Fruit fly (Drosophila melanogaster): Measurements from ENCODE around the gene Acp95EF.

Gene Acp95EF

DNA sequence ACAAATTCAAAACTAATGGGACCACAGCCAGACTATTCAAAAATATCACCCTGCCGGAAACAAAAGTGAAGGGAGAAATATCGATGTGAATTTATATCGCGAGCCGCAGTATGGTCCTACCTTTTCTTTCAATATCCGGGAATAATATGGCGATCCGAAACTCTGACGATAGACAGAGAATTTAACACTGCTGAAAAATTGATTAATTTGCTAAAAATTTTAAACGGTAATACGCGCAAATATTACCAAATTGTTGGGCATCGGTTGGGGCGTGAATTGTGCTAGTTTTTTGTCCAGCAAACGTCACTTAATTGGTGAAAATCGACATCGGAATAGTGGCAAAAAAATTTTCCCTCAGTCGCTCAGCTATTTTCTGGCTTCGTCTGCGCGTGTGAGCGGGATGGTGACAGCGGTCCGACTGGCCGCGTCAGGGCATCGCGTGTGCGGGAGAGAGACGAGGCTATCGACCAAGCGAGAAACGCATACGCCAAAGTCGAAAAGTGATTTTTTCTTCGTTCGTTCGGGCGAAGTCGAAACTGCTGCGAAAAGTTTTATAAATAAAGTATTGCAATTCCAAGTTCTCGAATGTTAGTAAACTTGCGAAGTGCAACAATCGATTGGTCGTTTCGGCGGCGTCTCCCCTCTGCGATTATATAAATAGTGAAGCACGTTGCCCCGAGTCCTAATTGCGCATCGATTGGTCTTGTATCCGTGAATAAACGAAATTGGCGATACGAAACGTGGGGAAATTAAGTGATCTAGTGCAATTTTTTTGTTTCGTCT lies 1.8 kb downstream of the Acp95EF start, which contains the start of gene mask (continued):
- TF ChIP-seq zf30C (GFP tag; optimal IDR thresholded peaks at IDR 0.05) (no peak), CG7839 (tag; optimal IDR thresholded peaks at IDR 0.05) (peak; percentile 64), CG10366 (GFP tag; IDR thresholded peaks at IDR 0.05) (peak; percentile 76), bigmax (GFP tag; optimal IDR thresholded peaks at IDR 0.05) (peak; percentile 12), lmd (GFP tag; IDR thresholded peaks at IDR 0.05) (peak; percentile 58), gcm (GFP tag; optimal IDR thresholded peaks at IDR 0.05) (peak; percentile 42), yki (optimal IDR thresholded peaks at IDR 0.05) (no peak), CG7786 (GFP tag; optimal IDR thresholded peaks at IDR 0.05) (peak; percentile 18), vvl (GFP tag; IDR thresholded peaks at IDR 0.05) (peak; percentile 81), CG43689 (GFP tag; IDR thresholded peaks at IDR 0.05) (peak; percentile 48; the same call in 1 of the 2 replicates), CG10654 (GFP tag; optimal IDR thresholded peaks at IDR 0.05) (peak; percentile 75), ATbp (GFP tag; optimal IDR thresholded peaks at IDR 0.05) (peak; percentile 54), bab2 (GFP tag; optimal IDR thresholded peaks at IDR 0.05) (peak; percentile 50), repo (GFP tag; optimal IDR thresholded peaks at IDR 0.05) (peak; percentile 73), MBD-R2 (GFP tag; IDR thresholded peaks at IDR 0.05) (no peak), CG4282 (GFP tag; optimal IDR thresholded peaks at IDR 0.05) (peak; percentile 36), bsh (GFP tag; optimal IDR thresholded peaks at IDR 0.05) (peak; percentile 21 to 54), CG3726 (GFP tag; IDR thresholded peaks at IDR 0.05) (peak; percentile 65; the same call in 1 of the 3 replicates), gsb-n (tag; optimal IDR thresholded peaks at IDR 0.05) (peak; percentile 41), jing (GFP tag; optimal IDR thresholded peaks at IDR 0.05) (no peak), cad (GFP tag; optimal IDR thresholded peaks at IDR 0.05) (no peak), CG42726 (GFP tag; IDR thresholded peaks at IDR 0.05; ENCODE audit: partially characterized antibody) (peak; percentile 33; the same call in 1 of the 2 replicates), otp (GFP tag; IDR thresholded peaks at IDR 0.05) (peak; percentile 91), Hr39 (optimal IDR thresholded peaks at IDR 0.05) (no peak), Xbp1 (GFP tag; optimal IDR thresholded peaks at IDR 0.05) (peak; percentile 74), sens-2 (GFP tag; IDR thresholded peaks at IDR 0.05) (peak; percentile 86), btn (GFP tag; optimal IDR thresholded peaks at IDR 0.05) (peak; percentile 51), Atf6 (GFP tag; IDR thresholded peaks at IDR 0.05) (no peak; the same call in 1 of the 2 replicates), knrl (GFP tag; IDR thresholded peaks at IDR 0.05; ENCODE audit: partially characterized antibody) (no peak), fd102C (GFP tag; optimal IDR thresholded peaks at IDR 0.05) (peak; percentile 50), CG2889 (GFP tag; IDR thresholded peaks at IDR 0.05) (peak; percentile 50; the same call in 2 of the 3 replicates), kay (GFP tag; optimal IDR thresholded peaks at IDR 0.05) (peak; percentile 16), CG3065 (GFP tag; optimal IDR thresholded peaks at IDR 0.05) (peak; percentile 71), CG6254 (GFP tag; optimal IDR thresholded peaks at IDR 0.05) (peak; percentile 44), zen (tag; optimal IDR thresholded peaks at IDR 0.05) (peak; percentile 37), phol (tag; optimal IDR thresholded peaks at IDR 0.05) (peak; percentile 98), Aef1 (GFP tag; IDR thresholded peaks at IDR 0.05) (peak; percentile 69), Jarid2 (GFP tag; optimal IDR thresholded peaks at IDR 0.05) (peak; percentile 51), Poxn (GFP tag; IDR thresholded peaks at IDR 0.05) (no peak), Doc3 (GFP tag; IDR thresholded peaks at IDR 0.05; ENCODE audit: partially characterized antibody) (no peak), chif (GFP tag; optimal IDR thresholded peaks at IDR 0.05) (peak; percentile 56 to 77), CG4404 (GFP tag; IDR thresholded peaks at IDR 0.05) (no peak), CG11456 (GFP tag; IDR thresholded peaks at IDR 0.05) (peak; percentile 95), CG31441 (GFP tag; IDR thresholded peaks at IDR 0.05) (peak; percentile 68), slou (GFP tag; optimal IDR thresholded peaks at IDR 0.05) (peak; percentile 76), CG10979 (tag; optimal IDR thresholded peaks at IDR 0.05) (peak; percentile 25), D19A (tag; optimal IDR thresholded peaks at IDR 0.05) (peak; percentile 4), CG15011 (GFP tag; optimal IDR thresholded peaks at IDR 0.05) (peak; percentile 70), ara (GFP tag; IDR thresholded peaks at IDR 0.05) (peak; percentile 71), CG18476 (GFP tag; optimal IDR thresholded peaks at IDR 0.05) (no peak)

Data from whole organism, embryonic.